Fruit fly (Drosophila melanogaster) whole organism, embryonic: Measurements from ENCODE around the gene ATP7.

Experiments used
- Atf3 ChIP-seq: fragments of 200-800 bp; sonication (Bioruptor generic); optimal IDR thresholded peaks from 3 replicates; lab custom pipeline; 2016; ENCODE audit warnings: missing biosample characterization, missing genetic modification characterization
- BEAF-32 ChIP-seq: fragments of 200-800 bp; sonication (Bioruptor generic); optimal IDR thresholded peaks from 3 replicates; lab custom pipeline; 2017; ENCODE audit warnings: missing biosample characterization, missing genetic modification characterization, mild to moderate bottlenecking, moderate library complexity, missing genetic modification reagents
- CG10431 ChIP-seq: fragments of 200-800 bp; sonication (Bioruptor generic); optimal IDR thresholded peaks from 3 replicates; lab custom pipeline; 2018; ENCODE audit warnings: missing biosample characterization, mild to moderate bottlenecking, missing genetic modification characterization
- CG10959 ChIP-seq: fragments of 200-800 bp; sonication (Bioruptor generic); IDR thresholded peaks from 2 replicates; pipeline ENCODE4 v1.3.6; 2022; ENCODE audit warnings: missing biosample characterization, missing genetic modification characterization
- CG1233 ChIP-seq: fragments of 200-800 bp; sonication (Bioruptor generic); optimal IDR thresholded peaks from 4 replicates; lab custom pipeline; 2018; ENCODE audit warnings: missing biosample characterization, mild to moderate bottlenecking, missing genetic modification characterization
- CG12659 ChIP-seq: fragments of 200-800 bp; sonication (Bioruptor generic); optimal IDR thresholded peaks from 3 replicates; lab custom pipeline; 2017; ENCODE audit warnings: mild to moderate bottlenecking, missing biosample characterization, missing genetic modification reagents, missing genetic modification characterization
- CG14710 ChIP-seq: fragments of 200-800 bp; sonication (Bioruptor generic); optimal IDR thresholded peaks from 3 replicates; lab custom pipeline; 2019; ENCODE audit warnings: missing biosample characterization, mild to moderate bottlenecking, missing genetic modification characterization, moderate library complexity
- CG17802 ChIP-seq: fragments of 200-800 bp; sonication (Bioruptor generic); optimal IDR thresholded peaks from 2 replicates; lab custom pipeline; 2018; ENCODE audit warnings: missing biosample characterization, mild to moderate bottlenecking, missing genetic modification characterization, moderate library complexity
- CG2120 ChIP-seq: fragments of 200-800 bp; sonication (Bioruptor generic); optimal IDR thresholded peaks from 3 replicates; lab custom pipeline; 2016; ENCODE audit warnings: missing biosample characterization, missing genetic modification characterization
- CG30403 ChIP-seq: fragments of 200-800 bp; sonication (Bioruptor generic); optimal IDR thresholded peaks from 3 replicates; lab custom pipeline; 2016; ENCODE audit warnings: missing biosample characterization, missing genetic modification characterization
- CG34224 ChIP-seq: fragments of 200-800 bp; sonication (Bioruptor generic); IDR thresholded peaks from 3 replicates; pipeline ENCODE4 v1.3.6; 2022; ENCODE audit warnings: missing biosample characterization, missing genetic modification characterization; ENCODE audit not compliant: partially characterized antibody
- CG4617 ChIP-seq: fragments of 200-800 bp; sonication (Bioruptor generic); optimal IDR thresholded peaks from 3 replicates; lab custom pipeline; 2016; ENCODE audit warnings: missing biosample characterization, missing genetic modification characterization, borderline replicate concordance
- CG6791 ChIP-seq: fragments of 200-800 bp; sonication (Bioruptor generic); IDR thresholded peaks from 3 replicates; pipeline ENCODE4 v1.3.6; 2022; ENCODE audit warnings: missing biosample characterization, missing genetic modification characterization; ENCODE audit not compliant: partially characterized antibody
- CG7271 ChIP-seq: fragments of 200-800 bp; sonication (Bioruptor generic); optimal IDR thresholded peaks from 2 replicates; lab custom pipeline; 2018; ENCODE audit warnings: missing biosample characterization, mild to moderate bottlenecking, missing genetic modification characterization, moderate library complexity
- CG7357 ChIP-seq: fragments of 200-800 bp; sonication (Bioruptor generic); IDR thresholded peaks from 3 replicates; pipeline ENCODE4 v1.3.6; 2022; ENCODE audit warnings: missing biosample characterization, missing genetic modification characterization
- CG9797 ChIP-seq: fragments of 200-800 bp; sonication (Bioruptor generic); optimal IDR thresholded peaks from 3 replicates; lab custom pipeline; 2018; ENCODE audit warnings: missing biosample characterization, mild to moderate bottlenecking, missing genetic modification characterization
- Dll ChIP-seq: fragments of 200-800 bp; sonication (Bioruptor generic); IDR thresholded peaks from 4 replicates; pipeline ENCODE4 v1.3.6; 2022; ENCODE audit warnings: missing biosample characterization, missing genetic modification characterization; ENCODE audit not compliant: partially characterized antibody
- Doc2 ChIP-seq: fragments of 200-800 bp; sonication (Bioruptor generic); IDR thresholded peaks from 2 replicates; pipeline ENCODE4 v1.3.6; 2022; ENCODE audit warnings: missing biosample characterization, missing genetic modification characterization
- Dp ChIP-seq: fragments of 200-800 bp; sonication (Bioruptor generic); optimal IDR thresholded peaks from 2 replicates; lab custom pipeline; 2018; ENCODE audit warnings: missing biosample characterization, mild to moderate bottlenecking, missing genetic modification characterization, moderate library complexity
- Ets65A ChIP-seq: fragments of 200-800 bp; sonication (Bioruptor generic); peaks from one replicate; lab custom pipeline; 2016; ENCODE audit warnings: missing biosample characterization, missing genetic modification characterization
- Ets97D ChIP-seq: fragments of 200-800 bp; sonication (Bioruptor generic); optimal IDR thresholded peaks from 3 replicates; lab custom pipeline; 2016; ENCODE audit warnings: missing biosample characterization, missing genetic modification characterization
- Hey ChIP-seq: fragments of 200-800 bp; sonication (Bioruptor generic); optimal IDR thresholded peaks from 3 replicates; lab custom pipeline; 2018; ENCODE audit warnings: missing biosample characterization, mild to moderate bottlenecking, missing genetic modification characterization
- Hr78 ChIP-seq, 2 experiments: fragments of 200-800 bp in 1 of 2; fragments of >200 bp in 1 of 2; sonication (Bioruptor generic) in 1 of 2; optimal IDR thresholded peaks; 2 replicates each; lab custom pipeline; 2017 to 2019; ENCODE audit warnings: missing biosample characterization in 2 of 2, missing genetic modification characterization in 2 of 2, mild to moderate bottlenecking in 1 of 2, moderate library complexity in 1 of 2
- Hsf ChIP-seq: fragments of 200-800 bp; sonication (Bioruptor generic); optimal IDR thresholded peaks from 3 replicates; lab custom pipeline; 2016; ENCODE audit warnings: missing biosample characterization, missing genetic modification characterization
- Lhr ChIP-seq: fragments of 200-800 bp; sonication (Bioruptor generic); optimal IDR thresholded peaks from 3 replicates; lab custom pipeline; 2017; ENCODE audit warnings: mild to moderate bottlenecking, missing biosample characterization, missing genetic modification reagents, missing genetic modification characterization
- MBD-R2 ChIP-seq: fragments of 200-800 bp; sonication (Bioruptor generic); IDR thresholded peaks from 2 replicates; pipeline ENCODE4 v1.3.6; 2022; ENCODE audit warnings: missing biosample characterization, missing genetic modification characterization
- MESR4 ChIP-seq: fragments of 200-800 bp; sonication (Bioruptor generic); optimal IDR thresholded peaks from 2 replicates; lab custom pipeline; 2018; ENCODE audit warnings: missing biosample characterization, mild to moderate bottlenecking, missing genetic modification characterization, moderate library complexity
- Ptx1 ChIP-seq: fragments of 200-800 bp; sonication (Bioruptor generic); IDR thresholded peaks from 2 replicates; pipeline ENCODE4 v1.3.6; 2022; ENCODE audit warnings: missing biosample characterization, missing genetic modification characterization
- Rfx ChIP-seq: fragments of 200-800 bp; sonication (Bioruptor generic); IDR thresholded peaks from 2 replicates; pipeline ENCODE4 v1.3.6; 2022; ENCODE audit warnings: missing biosample characterization, missing genetic modification characterization
- Sry-δ ChIP-seq: fragments of 200-800 bp; sonication (Bioruptor generic); optimal IDR thresholded peaks from 2 replicates; lab custom pipeline; 2016; ENCODE audit warnings: missing biosample characterization, missing genetic modification characterization
- YL-1 ChIP-seq: fragments of 200-800 bp; sonication (Bioruptor generic); optimal IDR thresholded peaks from 3 replicates; lab custom pipeline; 2017; ENCODE audit warnings: missing biosample characterization, mild to moderate bottlenecking, missing genetic modification characterization
- bsh ChIP-seq, 2 experiments: fragments of 200-800 bp; sonication (Bioruptor generic); optimal IDR thresholded peaks; 2 replicates each; lab custom pipeline; 2017 to 2018; ENCODE audit warnings: mild to moderate bottlenecking in 2 of 2, missing biosample characterization in 2 of 2, missing genetic modification characterization in 2 of 2, moderate library complexity in 1 of 2
- chinmo ChIP-seq: fragments of 200-800 bp; sonication (Bioruptor generic); IDR thresholded peaks from 4 replicates; pipeline ENCODE4 v1.3.6; 2022; ENCODE audit warnings: missing biosample characterization, missing genetic modification characterization; ENCODE audit not compliant: partially characterized antibody
- dysf ChIP-seq: fragments of 200-800 bp; sonication (Bioruptor generic); IDR thresholded peaks from 3 replicates; pipeline ENCODE4 v1.3.6; 2022; ENCODE audit warnings: missing biosample characterization, missing genetic modification characterization
- lola ChIP-seq, 3 experiments: fragments of >200 bp in 2 of 3; fragments of 200-800 bp in 1 of 3; sonication (Bioruptor generic) in 1 of 3; optimal IDR thresholded peaks; 2 replicates each; lab custom pipeline; 2017 to 2019; ENCODE audit warnings: missing biosample characterization in 3 of 3, missing genetic modification characterization in 3 of 3, mild to moderate bottlenecking in 1 of 3, moderate library complexity in 1 of 3
- nmo ChIP-seq: fragments of 200-800 bp; sonication (Bioruptor generic); optimal IDR thresholded peaks from 2 replicates; lab custom pipeline; 2018; ENCODE audit warnings: missing biosample characterization, mild to moderate bottlenecking, missing genetic modification characterization, moderate library complexity
- onecut ChIP-seq: fragments of 200-800 bp; sonication (Bioruptor generic); IDR thresholded peaks from 2 replicates; pipeline ENCODE4 v1.3.6; 2022; ENCODE audit warnings: missing biosample characterization, missing genetic modification characterization
- pan ChIP-seq, 4 experiments: fragments of >200 bp in 3 of 4; fragments of 200-800 bp in 1 of 4; sonication (Bioruptor generic) in 1 of 4; optimal IDR thresholded peaks in 3 of 4; IDR thresholded peaks in 1 of 4; 2 replicates each; pipeline versions ENCODE4 v1.3.6 to Lab custom; 2017 to 2022; ENCODE audit warnings: missing biosample characterization in 2 of 4, missing genetic modification characterization in 2 of 4, mixed read lengths in 1 of 4
- phol ChIP-seq: fragments of 200-800 bp; sonication (Bioruptor generic); optimal IDR thresholded peaks from 3 replicates; lab custom pipeline; 2018; ENCODE audit warnings: missing biosample characterization, mild to moderate bottlenecking, missing genetic modification characterization, moderate library complexity
- pzg ChIP-seq: fragments of 200-800 bp; sonication (Bioruptor generic); optimal IDR thresholded peaks from 3 replicates; lab custom pipeline; 2018; ENCODE audit warnings: missing biosample characterization, mild to moderate bottlenecking, missing genetic modification characterization, moderate library complexity
- row ChIP-seq: fragments of 200-800 bp; sonication (Bioruptor generic); IDR thresholded peaks from 3 replicates; pipeline ENCODE4 v1.3.6; 2022; ENCODE audit warnings: missing biosample characterization, missing genetic modification characterization
- slbo ChIP-seq: fragments of 200-800 bp; sonication (Bioruptor generic); IDR thresholded peaks from 2 replicates; pipeline ENCODE4 v1.3.6; 2022; ENCODE audit warnings: missing biosample characterization, missing genetic modification characterization
- so ChIP-seq: fragments of 200-800 bp; sonication (Bioruptor generic); IDR thresholded peaks from 3 replicates; pipeline ENCODE4 v1.3.6; 2022; ENCODE audit warnings: missing biosample characterization, missing genetic modification characterization
- ssp ChIP-seq: fragments of 200-800 bp; sonication (Bioruptor generic); IDR thresholded peaks from 2 replicates; pipeline ENCODE4 v1.3.6; 2022; ENCODE audit warnings: missing biosample characterization, missing genetic modification characterization
- stwl ChIP-seq: fragments of 200-800 bp; sonication (Bioruptor generic); optimal IDR thresholded peaks from 3 replicates; lab custom pipeline; 2018; ENCODE audit warnings: missing biosample characterization, mild to moderate bottlenecking, missing genetic modification characterization, moderate library complexity
- trem ChIP-seq: fragments of 200-800 bp; optimal IDR thresholded peaks from 3 replicates; lab custom pipeline; 2019; ENCODE audit warnings: missing biosample characterization, mild to moderate bottlenecking, missing genetic modification characterization, moderate library complexity
- tup ChIP-seq: fragments of 200-800 bp; sonication (Bioruptor generic); optimal IDR thresholded peaks from 2 replicates; lab custom pipeline; 2016; ENCODE audit warnings: missing biosample characterization, mild to moderate bottlenecking, missing genetic modification characterization, moderate library complexity
- wek ChIP-seq: fragments of 200-800 bp; sonication (Bioruptor generic); optimal IDR thresholded peaks from 3 replicates; lab custom pipeline; 2018; ENCODE audit warnings: missing biosample characterization, mild to moderate bottlenecking, missing genetic modification characterization, moderate library complexity

The ATP7 gene

DNA sequence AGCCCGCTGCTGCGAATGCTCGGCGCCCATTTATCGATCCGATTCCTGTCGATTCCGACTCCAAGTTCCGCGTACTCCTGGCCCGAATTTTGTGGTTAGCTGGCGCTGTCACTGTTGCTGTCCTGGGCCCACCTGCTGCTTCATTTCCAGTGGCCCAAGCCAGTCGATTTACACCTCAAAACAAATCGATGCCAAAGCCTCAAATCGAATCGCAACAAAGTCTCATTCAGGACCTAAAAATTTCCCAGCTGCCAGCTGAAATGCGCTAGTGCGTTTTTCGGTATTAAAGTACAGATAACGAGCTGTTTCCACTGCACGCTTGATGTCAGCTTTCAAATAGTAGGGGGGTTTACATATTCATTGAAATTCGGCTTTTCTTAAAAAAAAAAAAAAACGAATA, 17.7 kb downstream of the ATP7 start, which contains the start of gene BORCS5:
TSS of gene BORCS5 (minus strand) at position 263 of the 400 bp plus-strand sequence.
- TF ChIP-seq CG10431 (GFP tag; lab: Kevin White, UChicago), result no peak
- peak; percentile 15 for TF ChIP-seq CG9797 (GFP tag; lab: Kevin White, UChicago)
- peak in 1 of 2 experiments; percentile 8 for TF ChIP-seq bsh (GFP tag; optimal IDR thresholded peaks at IDR 0.05; lab: Kevin White, UChicago)
- no peak for TF ChIP-seq Hr78 (GFP tag; optimal IDR thresholded peaks at IDR 0.05; lab: Kevin White, UChicago)
- peak; percentile 32 for TF ChIP-seq Ets97D (GFP tag; lab: Kevin White, UChicago)
- TF ChIP-seq pzg, result peak; percentile 47
- 0 out of 4 replicates have a peak, but pooled peaks have one; percentile 15 for TF ChIP-seq chinmo (GFP tag; lab: Robert Waterston, UW)
- TF ChIP-seq MESR4 (GFP tag; lab: Kevin White, UChicago), result peak; percentile 71
- peak; percentile 19 for TF ChIP-seq YL-1 (GFP tag; lab: Kevin White, UChicago)
- no peak for TF ChIP-seq tup
- TF ChIP-seq CG10959 (GFP tag; lab: Robert Waterston, UW), result no peak
- TF ChIP-seq CG34224 (GFP tag; lab: Robert Waterston, UW), result no peak
- peak; percentile 84 for TF ChIP-seq CG17802
- peak; percentile 43 for TF ChIP-seq Sry-δ (GFP tag; lab: Kevin White, UChicago)
- TF ChIP-seq Rfx (GFP tag; lab: Robert Waterston, UW), result 0 out of 2 replicates have a peak, but pooled peaks have one; percentile 11
- peak; percentile 90 for TF ChIP-seq CG7357 (GFP tag; lab: Robert Waterston, UW)
- peak; percentile 42 for TF ChIP-seq CG4617 (GFP tag; lab: Kevin White, UChicago)
- TF ChIP-seq wek (GFP tag; lab: Kevin White, UChicago), result peak; percentile 80
- TF ChIP-seq nmo (GFP tag; lab: Kevin White, UChicago), result peak; percentile 25
- TF ChIP-seq slbo (GFP tag; lab: Robert Waterston, UW), result peak; percentile 46
- peak; percentile 2 for TF ChIP-seq Hsf (GFP tag; lab: Kevin White, UChicago)
- TF ChIP-seq CG1233 (GFP tag; lab: Kevin White, UChicago), result no peak
- TF ChIP-seq dysf (GFP tag; lab: Robert Waterston, UW), result 0 out of 3 replicates have a peak, but pooled peaks have one; percentile 15
- 0 out of 2 replicates have a peak, but pooled peaks have one; percentile 13 for TF ChIP-seq Ptx1 (GFP tag; lab: Robert Waterston, UW)
- peak in 1 of 3 experiments; percentile 81 for TF ChIP-seq lola (GFP tag; optimal IDR thresholded peaks at IDR 0.05; lab: Kevin White, UChicago)
- TF ChIP-seq CG7271, result no peak
- TF ChIP-seq phol, result peak; percentile 30
- TF ChIP-seq trem, result peak; percentile 2
- peak; percentile 33 for TF ChIP-seq CG30403 (GFP tag; lab: Kevin White, UChicago)
- TF ChIP-seq Hey (tag; lab: Kevin White, UChicago), result no peak
- peak; percentile 70 for TF ChIP-seq onecut (GFP tag; lab: Robert Waterston, UW)
- TF ChIP-seq CG6791 (GFP tag; lab: Robert Waterston, UW), result no peak
- no peak for TF ChIP-seq so
- TF ChIP-seq Dll, result 0 out of 4 replicates have a peak, but pooled peaks have one; percentile 12
- TF ChIP-seq Ets65A (GFP tag; lab: Kevin White, UChicago), result peak; percentile 91
- TF ChIP-seq CG2120 (GFP tag; lab: Kevin White, UChicago), result peak; percentile 1
- TF ChIP-seq Lhr (GFP tag; lab: Kevin White, UChicago), result peak; percentile 21
- TF ChIP-seq Atf3 (GFP tag; lab: Kevin White, UChicago), result no peak
- peak; percentile 96 for TF ChIP-seq ssp (GFP tag; lab: Robert Waterston, UW)
- peak; percentile 20 for TF ChIP-seq Dp
- peak; percentile 30 for TF ChIP-seq CG12659 (GFP tag; lab: Kevin White, UChicago)
- no peak for TF ChIP-seq Doc2 (GFP tag; lab: Robert Waterston, UW)
- TF ChIP-seq BEAF-32 (GFP tag; lab: Kevin White, UChicago), result peak; percentile 33
- TF ChIP-seq pan (optimal IDR thresholded peaks at IDR 0.05; lab: Kevin White, UChicago), result no peak
- peak in 1 of 2 experiments; percentile 7 for TF ChIP-seq pan (GFP tag; optimal IDR thresholded peaks at IDR 0.05 in 1 of 2, IDR thresholded peaks at IDR 0.05 in 1 of 2)
- peak; percentile 72 for TF ChIP-seq MBD-R2 (GFP tag; lab: Robert Waterston, UW)
- TF ChIP-seq CG14710 (tag; lab: Kevin White, UChicago), result peak; percentile 30
- TF ChIP-seq row (GFP tag; lab: Robert Waterston, UW), result peak; percentile 72
- peak; percentile 41 for TF ChIP-seq stwl
